Fruit fly (Drosophila melanogaster) whole organism, adult: ENCODE results near the gene CG7631.

Experiments used
- CG11617 ChIP-seq: fragments of 200-800 bp; sonication (Bioruptor generic); optimal IDR thresholded peaks from 2 replicates; lab custom pipeline; 2017; ENCODE audit warnings: mild to moderate bottlenecking, missing biosample characterization, missing genetic modification reagents, missing genetic modification characterization
- CG12768 ChIP-seq: fragments of 200-800 bp; sonication (Bioruptor generic); optimal IDR thresholded peaks from 2 replicates; lab custom pipeline; 2017; ENCODE audit warnings: missing biosample characterization, missing genetic modification characterization, mild to moderate bottlenecking, moderate library complexity, missing genetic modification reagents
- CG14711 ChIP-seq: fragments of 200-800 bp; sonication (Bioruptor generic); optimal IDR thresholded peaks from 2 replicates; lab custom pipeline; 2018; ENCODE audit warnings: missing biosample characterization, mild to moderate bottlenecking, missing genetic modification characterization, moderate library complexity
- CG1620 ChIP-seq: fragments of 200-800 bp; sonication (Bioruptor generic); optimal IDR thresholded peaks from 2 replicates; lab custom pipeline; 2016; ENCODE audit warnings: missing biosample characterization, missing genetic modification characterization
- CG33017 ChIP-seq: fragments of 200-800 bp; sonication (Bioruptor generic); optimal IDR thresholded peaks from 2 replicates; lab custom pipeline; 2018; ENCODE audit warnings: missing biosample characterization, mild to moderate bottlenecking, missing genetic modification characterization, moderate library complexity
- CG5204 ChIP-seq: fragments of 200-800 bp; sonication (Bioruptor generic); optimal IDR thresholded peaks from 2 replicates; lab custom pipeline; 2016; ENCODE audit warnings: missing biosample characterization, missing genetic modification characterization
- CG7045 ChIP-seq: fragments of 200-800 bp; sonication (Bioruptor generic); optimal IDR thresholded peaks from 2 replicates; lab custom pipeline; 2017; ENCODE audit warnings: missing biosample characterization, mild to moderate bottlenecking, missing genetic modification characterization
- CG7101 ChIP-seq: fragments of 200-800 bp; sonication (Bioruptor generic); optimal IDR thresholded peaks from 2 replicates; lab custom pipeline; 2018; ENCODE audit warnings: missing biosample characterization, mild to moderate bottlenecking, missing genetic modification characterization, moderate library complexity
- Clk ChIP-seq: fragments of 200-800 bp; sonication (Bioruptor generic); optimal IDR thresholded peaks from 2 replicates; lab custom pipeline; 2017; ENCODE audit warnings: missing biosample characterization, missing genetic modification characterization
- Crg-1 ChIP-seq: fragments of 200-800 bp; sonication (Bioruptor generic); optimal IDR thresholded peaks from 2 replicates; lab custom pipeline; 2016; ENCODE audit warnings: missing biosample characterization, missing genetic modification characterization
- Hr96 ChIP-seq: fragments of 200-800 bp; sonication (Bioruptor generic); optimal IDR thresholded peaks from 2 replicates; lab custom pipeline; 2016; ENCODE audit warnings: missing biosample characterization, missing genetic modification characterization
- Mnt ChIP-seq: fragments of 200-800 bp; sonication (Bioruptor generic); optimal IDR thresholded peaks from 2 replicates; lab custom pipeline; 2016; ENCODE audit warnings: missing biosample characterization, mild to moderate bottlenecking, missing genetic modification characterization
- bab1 ChIP-seq: fragments of 200-800 bp; sonication (Bioruptor generic); optimal IDR thresholded peaks from 3 replicates; lab custom pipeline; 2019; ENCODE audit warnings: missing biosample characterization, mild to moderate bottlenecking, missing genetic modification characterization, moderate library complexity
- cic ChIP-seq: fragments of 200-800 bp; sonication (Bioruptor generic); optimal IDR thresholded peaks from 2 replicates; lab custom pipeline; 2017; ENCODE audit warnings: missing biosample characterization, mild to moderate bottlenecking, missing genetic modification characterization, moderate library complexity
- cnc ChIP-seq, 2 experiments: fragments of >200 bp; optimal IDR thresholded peaks; 2 replicates each; lab custom pipeline; 2017
- kay ChIP-seq: fragments of 200-800 bp; sonication (Bioruptor generic); peaks from one replicate; lab custom pipeline; 2016; ENCODE audit warnings: missing biosample characterization, missing genetic modification characterization, borderline replicate concordance
- ovo ChIP-seq: fragments of 200-800 bp; sonication (Bioruptor generic); optimal IDR thresholded peaks from 2 replicates; lab custom pipeline; 2016; ENCODE audit warnings: missing biosample characterization, missing genetic modification characterization
- pad ChIP-seq: fragments of 200-800 bp; sonication (Bioruptor generic); optimal IDR thresholded peaks from 3 replicates; lab custom pipeline; 2017; ENCODE audit warnings: missing biosample characterization, missing genetic modification characterization, mild to moderate bottlenecking, moderate library complexity, missing genetic modification reagents
- tj ChIP-seq: fragments of 200-800 bp; sonication (Bioruptor generic); optimal IDR thresholded peaks from 3 replicates; lab custom pipeline; 2017; ENCODE audit warnings: missing biosample characterization, mild to moderate bottlenecking, missing genetic modification characterization, moderate library complexity
- toe ChIP-seq: fragments of 200-800 bp; sonication (Bioruptor generic); optimal IDR thresholded peaks from 2 replicates; lab custom pipeline; 2016; ENCODE audit warnings: missing biosample characterization, missing genetic modification characterization

Gene CG7631

dm6 chr2L:15628378-15628777 is at the start of gene CG7631:
TSS of gene CG7631 (plus strand) at chr2L:15628678.
- TF ChIP-seq cic: no peak
- TF ChIP-seq CG14711: no peak
- TF ChIP-seq ovo (GFP tag; lab: Kevin White, UChicago): no peak
- TF ChIP-seq CG11617: no peak
- no peak for TF ChIP-seq Hr96
- no peak for TF ChIP-seq Mnt
- no peak for TF ChIP-seq Crg-1 (GFP tag; lab: Kevin White, UChicago)
- no peak for TF ChIP-seq Clk (GFP tag; lab: Kevin White, UChicago)
- TF ChIP-seq CG7101 (tag; lab: Kevin White, UChicago): no peak
- TF ChIP-seq CG7045 (GFP tag; lab: Kevin White, UChicago): no peak
- TF ChIP-seq cnc (optimal IDR thresholded peaks at IDR 0.05; lab: Kevin White, UChicago): no peak
- TF ChIP-seq bab1: no peak
- TF ChIP-seq CG12768 (GFP tag; lab: Kevin White, UChicago): no peak
- no peak for TF ChIP-seq CG1620 (GFP tag; lab: Kevin White, UChicago)
- no peak for TF ChIP-seq kay (GFP tag; lab: Kevin White, UChicago)
- TF ChIP-seq pad (GFP tag; lab: Kevin White, UChicago): no peak
- TF ChIP-seq tj (GFP tag; lab: Kevin White, UChicago): no peak

- TF ChIP-seq bab1 (no peak), cnc (optimal IDR thresholded peaks at IDR 0.05; lab: Kevin White, UChicago) (no peak), CG7045 (GFP tag; lab: Kevin White, UChicago) (no peak), CG5204 (GFP tag; lab: Kevin White, UChicago) (no peak), CG33017 (tag; lab: Kevin White, UChicago) (no peak), CG11617 (no peak), kay (GFP tag; lab: Kevin White, UChicago) (no peak), tj (GFP tag; lab: Kevin White, UChicago) (no peak)
Measured at dm6 chr2L:15609139-15609538, 19.3 kb upstream of the CG7631 start.

dm6 chr2L:15611669-15612308 is 16.7 kb upstream of the CG7631 start, which contains the start of gene CG15255:
TSS of gene CG15255 (minus strand) at chr2L:15611719.
- TF ChIP-seq Hr96 (no peak), CG1620 (GFP tag; lab: Kevin White, UChicago) (no peak), Clk (GFP tag; lab: Kevin White, UChicago) (no peak), kay (GFP tag; lab: Kevin White, UChicago) (peak; percentile 82), Crg-1 (GFP tag; lab: Kevin White, UChicago) (no peak)

dm6 chr2L:15613285-15613912 is 15.1 kb upstream of the CG7631 start, which contains the start of gene Semp1:
TSS of gene Semp1 (minus strand) at chr2L:15613335.
- no peak for TF ChIP-seq pad (GFP tag; lab: Kevin White, UChicago)
- TF ChIP-seq CG7101 (tag; lab: Kevin White, UChicago): no peak
- no peak for TF ChIP-seq ovo (GFP tag; lab: Kevin White, UChicago)
- TF ChIP-seq kay (GFP tag; lab: Kevin White, UChicago): no peak
- no peak for TF ChIP-seq CG14711
- no peak for TF ChIP-seq tj (GFP tag; lab: Kevin White, UChicago)
- no peak for TF ChIP-seq CG7045 (GFP tag; lab: Kevin White, UChicago)
- TF ChIP-seq toe (GFP tag; lab: Kevin White, UChicago): no peak
- TF ChIP-seq Hr96: no peak
- no peak for TF ChIP-seq CG1620 (GFP tag; lab: Kevin White, UChicago)
- TF ChIP-seq cic: no peak
- no peak for TF ChIP-seq Crg-1 (GFP tag; lab: Kevin White, UChicago)

- TF ChIP-seq tj (GFP tag; lab: Kevin White, UChicago): no peak
- TF ChIP-seq Hr96: no peak
- no peak for TF ChIP-seq CG7101 (tag; lab: Kevin White, UChicago)
- no peak for TF ChIP-seq CG11617
- TF ChIP-seq Clk (GFP tag; lab: Kevin White, UChicago): no peak
- no peak for TF ChIP-seq toe (GFP tag; lab: Kevin White, UChicago)
- TF ChIP-seq bab1: no peak
- no peak for TF ChIP-seq Crg-1 (GFP tag; lab: Kevin White, UChicago)
Measured at dm6 chr2L:15614728-15615127, 13.8 kb upstream of the CG7631 start, which contains the start of gene CG15254. TSS of gene CG15254 (minus strand) at chr2L:15614828.

- TF ChIP-seq CG33017 (tag; lab: Kevin White, UChicago) (no peak), Clk (GFP tag; lab: Kevin White, UChicago) (no peak), CG5204 (GFP tag; lab: Kevin White, UChicago) (no peak), CG1620 (GFP tag; lab: Kevin White, UChicago) (no peak), CG12768 (GFP tag; lab: Kevin White, UChicago) (no peak), pad (GFP tag; lab: Kevin White, UChicago) (no peak), CG7101 (tag; lab: Kevin White, UChicago) (no peak), CG7045 (GFP tag; lab: Kevin White, UChicago) (no peak)
Measured at dm6 chr2L:15616251-15616650, 12.2 kb upstream of the CG7631 start, which contains the start of gene CG15253. TSS of gene CG15253 (minus strand) at chr2L:15616351.
